Worm (Caenorhabditis elegans) whole organism, L2 larva: ENCODE data around the gene W05H7.1.

Experiments used
- C34F6.9 ChIP-seq: fragments of 150-350 bp; optimal IDR thresholded peaks from 2 replicates; lab custom pipeline; 2014; ENCODE audit warnings: missing biosample characterization, missing genetic modification characterization
- F13H6.1 ChIP-seq: sonication (generic microtip); optimal IDR thresholded peaks from 2 replicates; lab custom pipeline; 2016; ENCODE audit warnings: missing genetic modification characterization, missing compliant biosample characterization
- R02D3.7 ChIP-seq: fragments of 150-350 bp; optimal IDR thresholded peaks from 2 replicates; lab custom pipeline; 2014; ENCODE audit warnings: missing biosample characterization, missing genetic modification characterization
- Y55F3AM.14 ChIP-seq: fragments of 200-800 bp; sonication (Bioruptor generic); optimal IDR thresholded peaks from 2 replicates; lab custom pipeline; 2018; ENCODE audit warnings: mild to moderate bottlenecking, missing genetic modification characterization, missing compliant biosample characterization
- alr-1 ChIP-seq: fragments of 150-350 bp; optimal IDR thresholded peaks from 2 replicates; lab custom pipeline; 2014; ENCODE audit warnings: missing biosample characterization, missing genetic modification characterization
- aly-2 ChIP-seq: fragments of 150-350 bp; optimal IDR thresholded peaks from 2 replicates; lab custom pipeline; 2014; ENCODE audit warnings: missing biosample characterization, missing genetic modification characterization
- ama-1 ChIP-seq: fragments of 150-350 bp; optimal IDR thresholded peaks from 2 replicates; lab custom pipeline; 2018; ENCODE audit warnings: inconsistent platforms
- blmp-1 ChIP-seq: sonication (generic microtip); optimal IDR thresholded peaks from 2 replicates; lab custom pipeline; 2017; ENCODE audit warnings: missing genetic modification characterization, mild to moderate bottlenecking, missing compliant biosample characterization, antibody characterized with exemption, moderate library complexity; ENCODE audit not compliant: insufficient read depth
- ceh-82 ChIP-seq: fragments of 150-350 bp; optimal IDR thresholded peaks from 2 replicates; lab custom pipeline; 2014; ENCODE audit warnings: missing biosample characterization, missing genetic modification characterization
- crh-2 ChIP-seq: sonication (generic microtip); optimal IDR thresholded peaks from 2 replicates; lab custom pipeline; 2017; ENCODE audit warnings: missing biosample characterization, missing genetic modification characterization
- dmd-4 ChIP-seq: sonication (generic microtip); optimal IDR thresholded peaks from 2 replicates; lab custom pipeline; 2017; ENCODE audit warnings: missing biosample characterization, missing genetic modification characterization
- egl-27 ChIP-seq: sonication (generic microtip); optimal IDR thresholded peaks from 3 replicates; lab custom pipeline; 2017; ENCODE audit warnings: missing biosample characterization, missing genetic modification reagents, missing genetic modification characterization
- elt-1 ChIP-seq: fragments of 150-350 bp; optimal IDR thresholded peaks from 2 replicates; lab custom pipeline; 2014; ENCODE audit warnings: missing biosample characterization, missing genetic modification characterization
- fos-1 ChIP-seq: fragments of 150-350 bp; optimal IDR thresholded peaks from 2 replicates; lab custom pipeline; 2014; ENCODE audit warnings: missing biosample characterization, missing genetic modification characterization
- gmeb-1 ChIP-seq: fragments of 150-350 bp; optimal IDR thresholded peaks from 2 replicates; lab custom pipeline; 2014; ENCODE audit warnings: missing biosample characterization, missing genetic modification characterization
- lin-11 ChIP-seq: fragments of 150-350 bp; sonication (generic microtip); optimal IDR thresholded peaks from 2 replicates; lab custom pipeline; 2014; ENCODE audit warnings: missing biosample characterization, missing genetic modification characterization, inconsistent platforms, mixed read lengths
- lin-13 ChIP-seq: fragments of 150-350 bp; optimal IDR thresholded peaks from 2 replicates; lab custom pipeline; 2014; ENCODE audit warnings: missing biosample characterization, missing genetic modification reagents, missing genetic modification characterization
- lsy-2 ChIP-seq, 2 experiments: fragments of 150-350 bp in 1 of 2; sonication (generic microtip) in 1 of 2; optimal IDR thresholded peaks; 2 replicates each; lab custom pipeline; 2014 to 2017; ENCODE audit warnings: missing biosample characterization in 2 of 2, missing genetic modification characterization in 2 of 2
- mab-5 ChIP-seq: fragments of 150-350 bp; optimal IDR thresholded peaks from 2 replicates; lab custom pipeline; 2014; ENCODE audit warnings: missing biosample characterization, missing genetic modification characterization
- mbf-1 ChIP-seq: sonication (generic microtip); optimal IDR thresholded peaks from 2 replicates; lab custom pipeline; 2017; ENCODE audit warnings: missing biosample characterization, missing genetic modification characterization
- nhr-10 ChIP-seq: sonication (generic microtip); optimal IDR thresholded peaks from 2 replicates; lab custom pipeline; 2017; ENCODE audit warnings: missing biosample characterization, missing genetic modification characterization
- nhr-12 ChIP-seq: fragments of 150-350 bp; optimal IDR thresholded peaks from 2 replicates; lab custom pipeline; 2014; ENCODE audit warnings: missing biosample characterization, missing genetic modification characterization
- nhr-129 ChIP-seq: fragments of 150-350 bp; optimal IDR thresholded peaks from 2 replicates; lab custom pipeline; 2014; ENCODE audit warnings: missing biosample characterization, missing genetic modification characterization
- nhr-21 ChIP-seq: fragments of 150-350 bp; optimal IDR thresholded peaks from 2 replicates; lab custom pipeline; 2014; ENCODE audit warnings: missing biosample characterization, missing genetic modification characterization
- nhr-237 ChIP-seq: fragments of 150-350 bp; optimal IDR thresholded peaks from 2 replicates; lab custom pipeline; 2014; ENCODE audit warnings: missing biosample characterization, missing genetic modification characterization
- nhr-25 ChIP-seq: fragments of 150-350 bp; sonication (generic microtip); optimal IDR thresholded peaks from 3 replicates; lab custom pipeline; 2014; ENCODE audit warnings: missing biosample characterization, missing genetic modification characterization
- nhr-77 ChIP-seq: fragments of 150-350 bp; optimal IDR thresholded peaks from 2 replicates; lab custom pipeline; 2014; ENCODE audit warnings: missing biosample characterization, missing genetic modification characterization
- sma-9 ChIP-seq, 2 experiments: fragments of 150-350 bp in 1 of 2; sonication (generic microtip) in 1 of 2; optimal IDR thresholded peaks; 2 replicates each; lab custom pipeline; 2014 to 2016; ENCODE audit warnings: missing genetic modification characterization in 2 of 2, mild to moderate bottlenecking in 1 of 2, missing biosample characterization in 1 of 2, missing compliant biosample characterization in 1 of 2, missing genetic modification reagents in 1 of 2, moderate library complexity in 1 of 2
- snpc-4 ChIP-seq: fragments of 150-350 bp; optimal IDR thresholded peaks from 2 replicates; lab custom pipeline; 2014; ENCODE audit warnings: missing biosample characterization, missing genetic modification characterization
- unc-55 ChIP-seq: fragments of 150-350 bp; sonication (generic microtip); optimal IDR thresholded peaks from 3 replicates; lab custom pipeline; 2014; ENCODE audit warnings: missing biosample characterization, missing genetic modification reagents, missing genetic modification characterization
- unc-62 ChIP-seq: fragments of 150-350 bp; optimal IDR thresholded peaks from 2 replicates; lab custom pipeline; 2014; ENCODE audit warnings: missing biosample characterization, missing genetic modification reagents, missing genetic modification characterization
- zag-1 ChIP-seq: fragments of 150-350 bp; optimal IDR thresholded peaks from 2 replicates; lab custom pipeline; 2014; ENCODE audit warnings: missing biosample characterization, missing genetic modification characterization
- ztf-1 ChIP-seq: fragments of 200-800 bp; sonication (Bioruptor generic); conservative IDR thresholded peaks from 2 replicates; pipeline ENCODE4 v1.3.6; 2022; ENCODE audit warnings: missing genetic modification characterization, missing compliant biosample characterization
- ztf-11 ChIP-seq: sonication (generic microtip); optimal IDR thresholded peaks from 2 replicates; lab custom pipeline; 2017; ENCODE audit warnings: missing biosample characterization, missing genetic modification characterization
- ztf-4 ChIP-seq: fragments of 150-350 bp; optimal IDR thresholded peaks from 2 replicates; lab custom pipeline; 2014; ENCODE audit warnings: missing biosample characterization, missing genetic modification characterization

W05H7.1 gene

ce11 chrX:1479190-1479589 is 28.6 kb downstream of the W05H7.1 start, which contains the start of gene acly-1:
acly-1 (plus strand) TSS chrX:1479542.
- TF ChIP-seq aly-2 (tag; lab: Kevin White, UChicago) (no peak), lin-11 (tag; lab: Kevin White, UChicago) (no peak), ama-1 (lab: Kevin White, UChicago) (no peak), nhr-25 (tag; lab: Kevin White, UChicago) (no peak), unc-55 (GFP tag; lab: Kevin White, UChicago) (peak; percentile 50), ztf-1 (GFP tag; lab: Robert Waterston, UW) (no peak), C34F6.9 (peak; percentile 26), mab-5 (tag; lab: Kevin White, UChicago) (no peak), ztf-11 (tag; lab: Kevin White, UChicago) (no peak), R02D3.7 (tag; lab: Kevin White, UChicago) (no peak), nhr-237 (tag; lab: Kevin White, UChicago) (no peak), lin-13 (GFP tag; lab: Kevin White, UChicago) (no peak), unc-62 (no peak), crh-2 (tag; lab: Kevin White, UChicago) (peak; percentile 28), F13H6.1 (tag; lab: Kevin White, UChicago) (no peak), egl-27 (tag; lab: Kevin White, UChicago) (no peak), nhr-129 (tag; lab: Kevin White, UChicago) (peak; percentile 30), alr-1 (no peak), nhr-12 (tag; lab: Kevin White, UChicago) (no peak)
- TF ChIP-seq, all 48 proteins: peak for 4

ce11 chrX:1479637-1480036 is 29.1 kb downstream of the W05H7.1 start:
- no peak for TF ChIP-seq elt-1 (tag; lab: Kevin White, UChicago)
- peak; percentile 29 for TF ChIP-seq sma-9 (GFP tag; optimal IDR thresholded peaks at IDR 0.05; lab: Kevin White, UChicago)
- TF ChIP-seq sma-9 (tag; optimal IDR thresholded peaks at IDR 0.05; lab: Kevin White, UChicago), result no peak
- no peak for TF ChIP-seq lin-13 (GFP tag; lab: Kevin White, UChicago)
- TF ChIP-seq nhr-129 (tag; lab: Kevin White, UChicago), result peak; percentile 18

ce11 chrX:1480564-1480963 is 30.0 kb downstream of the W05H7.1 start:
- TF ChIP-seq C34F6.9 (no peak), zag-1 (tag; lab: Kevin White, UChicago) (no peak)

- TF ChIP-seq nhr-237 (tag; lab: Kevin White, UChicago) (no peak), nhr-25 (tag; lab: Kevin White, UChicago) (no peak), fos-1 (tag; lab: Kevin White, UChicago) (no peak), ztf-4 (tag; lab: Kevin White, UChicago) (no peak), blmp-1 (tag; lab: Kevin White, UChicago) (no peak), Y55F3AM.14 (GFP tag; lab: Kevin White, UChicago) (no peak), dmd-4 (no peak), ama-1 (lab: Kevin White, UChicago) (no peak)
These were observed 32.7 kb downstream of the W05H7.1 start for ce11 chrX:1483229-1483628.

- no peak for TF ChIP-seq R02D3.7 (tag; lab: Kevin White, UChicago)
- TF ChIP-seq mbf-1 (tag; lab: Kevin White, UChicago), result no peak
- no peak for TF ChIP-seq unc-62
- TF ChIP-seq nhr-77 (tag; lab: Kevin White, UChicago), result no peak
- TF ChIP-seq snpc-4, result no peak
- TF ChIP-seq crh-2 (tag; lab: Kevin White, UChicago), result no peak
- no peak for TF ChIP-seq gmeb-1 (tag; lab: Kevin White, UChicago)
- no peak for TF ChIP-seq lsy-2 (tag; optimal IDR thresholded peaks at IDR 0.05; lab: Kevin White, UChicago)
- TF ChIP-seq ceh-82 (tag; lab: Kevin White, UChicago), result no peak
- no peak for TF ChIP-seq nhr-129 (tag; lab: Kevin White, UChicago)
- TF ChIP-seq nhr-21, result no peak
- no peak for TF ChIP-seq nhr-12 (tag; lab: Kevin White, UChicago)
- TF ChIP-seq nhr-10, result no peak
These were observed 35.1 kb downstream of the W05H7.1 start, which contains the start of gene D1005.4 for ce11 chrX:1485718-1486117. D1005.4 (minus strand) TSS chrX:1485818.
